Fruit fly (Drosophila melanogaster) whole organism, embryonic: ENCODE data around the gene Dhpr.

Experiments used
- Antp ChIP-seq: fragments of 200-800 bp; sonication (Bioruptor generic); optimal IDR thresholded peaks from 3 replicates; lab custom pipeline; 2016; ENCODE audit warnings: missing biosample characterization, missing genetic modification characterization
- Bdp1 ChIP-seq: fragments of 200-800 bp; sonication (Bioruptor generic); optimal IDR thresholded peaks from 3 replicates; lab custom pipeline; 2016; ENCODE audit warnings: missing biosample characterization, missing genetic modification characterization
- CG10543 ChIP-seq: fragments of 200-800 bp; sonication (Bioruptor generic); optimal IDR thresholded peaks from 3 replicates; lab custom pipeline; 2017; ENCODE audit warnings: missing biosample characterization, mild to moderate bottlenecking, missing genetic modification characterization, moderate library complexity
- CG11696 ChIP-seq: fragments of 200-800 bp; sonication (Bioruptor generic); IDR thresholded peaks from 2 replicates; pipeline ENCODE4 v1.3.6; 2022; ENCODE audit warnings: missing biosample characterization, missing genetic modification characterization
- CG11723 ChIP-seq: fragments of 200-800 bp; sonication (Bioruptor generic); optimal IDR thresholded peaks from 2 replicates; lab custom pipeline; 2017; ENCODE audit warnings: missing biosample characterization, mild to moderate bottlenecking, missing genetic modification characterization
- CG12071 ChIP-seq: fragments of 200-800 bp; sonication (Bioruptor generic); optimal IDR thresholded peaks from 3 replicates; lab custom pipeline; 2018; ENCODE audit warnings: missing biosample characterization, mild to moderate bottlenecking, missing genetic modification characterization
- CG12155 ChIP-seq: fragments of 200-800 bp; sonication (Bioruptor generic); optimal IDR thresholded peaks from 3 replicates; lab custom pipeline; 2016; ENCODE audit warnings: missing biosample characterization, missing genetic modification characterization
- CG12391 ChIP-seq: fragments of 200-800 bp; sonication (Bioruptor generic); optimal IDR thresholded peaks from 3 replicates; lab custom pipeline; 2018; ENCODE audit warnings: missing biosample characterization, mild to moderate bottlenecking, missing genetic modification characterization, moderate library complexity
- CG13123 ChIP-seq: fragments of 200-800 bp; sonication (Bioruptor generic); optimal IDR thresholded peaks from 2 replicates; lab custom pipeline; 2016; ENCODE audit warnings: missing biosample characterization, missing genetic modification characterization
- CG13624 ChIP-seq: fragments of 200-800 bp; sonication (Bioruptor generic); optimal IDR thresholded peaks from 2 replicates; lab custom pipeline; 2016; ENCODE audit warnings: missing biosample characterization, missing genetic modification characterization
- CG15514 ChIP-seq: fragments of 200-800 bp; sonication (Bioruptor generic); optimal IDR thresholded peaks from 3 replicates; lab custom pipeline; 2017; ENCODE audit warnings: missing biosample characterization, missing genetic modification characterization, mild to moderate bottlenecking, moderate library complexity, missing genetic modification reagents
- CG16779 ChIP-seq: fragments of 200-800 bp; sonication (Bioruptor generic); IDR thresholded peaks from 2 replicates; pipeline ENCODE4 v1.3.6; 2022; ENCODE audit warnings: missing biosample characterization, missing genetic modification characterization
- CG3065 ChIP-seq: fragments of 200-800 bp; sonication (Bioruptor generic); optimal IDR thresholded peaks from 2 replicates; lab custom pipeline; 2016; ENCODE audit warnings: missing biosample characterization, missing genetic modification characterization
- CG31365 ChIP-seq: fragments of 200-800 bp; sonication (Bioruptor generic); optimal IDR thresholded peaks from 2 replicates; lab custom pipeline; 2018; ENCODE audit warnings: missing biosample characterization, mild to moderate bottlenecking, missing genetic modification characterization
- CG3281 ChIP-seq: fragments of 200-800 bp; sonication (Bioruptor generic); optimal IDR thresholded peaks from 3 replicates; lab custom pipeline; 2017; ENCODE audit warnings: missing biosample characterization, mild to moderate bottlenecking, missing genetic modification characterization
- CG4328 ChIP-seq: fragments of 200-800 bp; sonication (Bioruptor generic); optimal IDR thresholded peaks from 3 replicates; lab custom pipeline; 2017; ENCODE audit warnings: missing biosample characterization, missing genetic modification reagents, missing genetic modification characterization
- CG5180 ChIP-seq: fragments of 200-800 bp; sonication (Bioruptor generic); optimal IDR thresholded peaks from 3 replicates; lab custom pipeline; 2017; ENCODE audit warnings: missing biosample characterization, missing genetic modification characterization, mild to moderate bottlenecking, moderate library complexity, missing genetic modification reagents
- CG6765 ChIP-seq: fragments of 200-800 bp; sonication (Bioruptor generic); optimal IDR thresholded peaks from 3 replicates; lab custom pipeline; 2017; ENCODE audit warnings: missing biosample characterization, mild to moderate bottlenecking, missing genetic modification characterization
- CG8388 ChIP-seq: fragments of 200-800 bp; sonication (Bioruptor generic); optimal IDR thresholded peaks from 2 replicates; lab custom pipeline; 2019; ENCODE audit warnings: missing biosample characterization, mild to moderate bottlenecking, missing genetic modification characterization, moderate library complexity
- CG9817 ChIP-seq: fragments of 200-800 bp; sonication (Bioruptor generic); optimal IDR thresholded peaks from 2 replicates; lab custom pipeline; 2018; ENCODE audit warnings: missing biosample characterization, mild to moderate bottlenecking, missing genetic modification characterization, moderate library complexity
- CG9932 ChIP-seq: fragments of 200-800 bp; sonication (Bioruptor generic); IDR thresholded peaks from 2 replicates; pipeline ENCODE4 v1.3.6; 2022; ENCODE audit warnings: missing biosample characterization, missing genetic modification characterization
- Doc3 ChIP-seq: fragments of 200-800 bp; sonication (Bioruptor generic); IDR thresholded peaks from 3 replicates; pipeline ENCODE4 v1.3.6; 2022; ENCODE audit warnings: missing biosample characterization, missing genetic modification characterization; ENCODE audit not compliant: partially characterized antibody
- Fer1 ChIP-seq: fragments of 200-800 bp; sonication (Bioruptor generic); optimal IDR thresholded peaks from 2 replicates; lab custom pipeline; 2017; ENCODE audit warnings: missing biosample characterization, mild to moderate bottlenecking, missing genetic modification characterization
- Hmx ChIP-seq: fragments of 200-800 bp; sonication (Bioruptor generic); optimal IDR thresholded peaks from 2 replicates; lab custom pipeline; 2016; ENCODE audit warnings: missing biosample characterization, missing genetic modification characterization
- Hr51 ChIP-seq, 2 experiments: fragments of 200-800 bp; sonication (Bioruptor generic); optimal IDR thresholded peaks; 2 replicates in 1 of 2; 3 replicates in 1 of 2; lab custom pipeline; 2016 to 2018; ENCODE audit warnings: missing biosample characterization in 2 of 2, missing genetic modification characterization in 2 of 2, mild to moderate bottlenecking in 1 of 2, moderate library complexity in 1 of 2
- Mad ChIP-seq: fragments of 200-800 bp; sonication (Bioruptor generic); optimal IDR thresholded peaks from 2 replicates; lab custom pipeline; 2016; ENCODE audit warnings: missing biosample characterization, missing genetic modification characterization
- NFAT ChIP-seq: fragments of 200-800 bp; sonication (Bioruptor generic); IDR thresholded peaks from 2 replicates; pipeline ENCODE4 v1.3.6; 2022; ENCODE audit warnings: missing biosample characterization, missing genetic modification characterization
- Nf-YC ChIP-seq: fragments of 200-800 bp; optimal IDR thresholded peaks from 3 replicates; lab custom pipeline; 2019; ENCODE audit warnings: missing biosample characterization, mild to moderate bottlenecking, missing genetic modification characterization, moderate library complexity
- NfI ChIP-seq: fragments of 200-800 bp; sonication (Bioruptor generic); optimal IDR thresholded peaks from 3 replicates; lab custom pipeline; 2018; ENCODE audit warnings: missing biosample characterization, mild to moderate bottlenecking, missing genetic modification characterization, moderate library complexity
- Oli ChIP-seq: fragments of 200-800 bp; sonication (Bioruptor generic); optimal IDR thresholded peaks from 2 replicates; lab custom pipeline; 2018; ENCODE audit warnings: missing biosample characterization, mild to moderate bottlenecking, missing genetic modification characterization, moderate library complexity
- PHDP ChIP-seq: fragments of 200-800 bp; sonication (Bioruptor generic); optimal IDR thresholded peaks from 3 replicates; lab custom pipeline; 2018; ENCODE audit warnings: missing biosample characterization, mild to moderate bottlenecking, missing genetic modification characterization, moderate library complexity
- Poxn ChIP-seq: fragments of 200-800 bp; sonication (Bioruptor generic); IDR thresholded peaks from 2 replicates; pipeline ENCODE4 v1.3.6; 2022; ENCODE audit warnings: missing biosample characterization, missing genetic modification characterization
- Ptx1 ChIP-seq: fragments of 200-800 bp; sonication (Bioruptor generic); IDR thresholded peaks from 2 replicates; pipeline ENCODE4 v1.3.6; 2022; ENCODE audit warnings: missing biosample characterization, missing genetic modification characterization
- Side ChIP-seq: fragments of 200-800 bp; sonication (Bioruptor generic); optimal IDR thresholded peaks from 2 replicates; lab custom pipeline; 2016; ENCODE audit warnings: missing biosample characterization, missing genetic modification characterization
- Sox102F ChIP-seq: fragments of 200-800 bp; sonication (Bioruptor generic); optimal IDR thresholded peaks from 2 replicates; lab custom pipeline; 2018; ENCODE audit warnings: missing biosample characterization, mild to moderate bottlenecking, missing genetic modification characterization, moderate library complexity
- Taf1 ChIP-seq: fragments of 200-800 bp; sonication (Bioruptor generic); IDR thresholded peaks from 2 replicates; pipeline ENCODE4 v1.3.6; 2022; ENCODE audit warnings: missing biosample characterization, missing genetic modification characterization
- Trl ChIP-seq, 3 experiments: fragments of >200 bp in 2 of 3; fragments of 200-800 bp in 1 of 3; sonication (Bioruptor generic) in 1 of 3; optimal IDR thresholded peaks; 2 replicates in 1 of 3; 3 replicates in 2 of 3; lab custom pipeline; 2016 to 2017; ENCODE audit warnings: missing biosample characterization in 1 of 3, missing genetic modification characterization in 1 of 3
- abd-A ChIP-seq: fragments of 200-800 bp; sonication (Bioruptor generic); optimal IDR thresholded peaks from 3 replicates; lab custom pipeline; 2019; ENCODE audit warnings: missing biosample characterization, mild to moderate bottlenecking, missing genetic modification characterization, moderate library complexity
- danr ChIP-seq: fragments of 200-800 bp; sonication (Bioruptor generic); IDR thresholded peaks from 2 replicates; pipeline ENCODE4 v1.3.6; 2022; ENCODE audit warnings: missing biosample characterization, missing genetic modification characterization
- eve ChIP-seq, 2 experiments: fragments of >200 bp; optimal IDR thresholded peaks; 2 replicates each; lab custom pipeline; 2017; ENCODE audit warnings: missing biosample characterization in 2 of 2, missing genetic modification characterization in 2 of 2
- lab ChIP-seq: fragments of 200-800 bp; sonication (Bioruptor generic); optimal IDR thresholded peaks from 3 replicates; lab custom pipeline; 2017; ENCODE audit warnings: missing biosample characterization, missing genetic modification characterization, mild to moderate bottlenecking, moderate library complexity, missing genetic modification reagents
- pan ChIP-seq, 4 experiments: fragments of >200 bp in 3 of 4; fragments of 200-800 bp in 1 of 4; sonication (Bioruptor generic) in 1 of 4; optimal IDR thresholded peaks in 3 of 4; IDR thresholded peaks in 1 of 4; 2 replicates each; pipeline versions ENCODE4 v1.3.6 to Lab custom; 2017 to 2022; ENCODE audit warnings: missing biosample characterization in 2 of 4, missing genetic modification characterization in 2 of 4, mixed read lengths in 1 of 4
- schlank ChIP-seq: fragments of 200-800 bp; sonication (Bioruptor generic); optimal IDR thresholded peaks from 2 replicates; lab custom pipeline; 2018; ENCODE audit warnings: missing biosample characterization, mild to moderate bottlenecking, missing genetic modification characterization
- sim ChIP-seq: fragments of 200-800 bp; sonication (Bioruptor generic); IDR thresholded peaks from 2 replicates; pipeline ENCODE4 v1.3.6; 2022; ENCODE audit warnings: missing biosample characterization, missing genetic modification characterization
- slbo ChIP-seq: fragments of 200-800 bp; sonication (Bioruptor generic); IDR thresholded peaks from 2 replicates; pipeline ENCODE4 v1.3.6; 2022; ENCODE audit warnings: missing biosample characterization, missing genetic modification characterization
- slou ChIP-seq: fragments of 200-800 bp; sonication (Bioruptor generic); optimal IDR thresholded peaks from 3 replicates; lab custom pipeline; 2016; ENCODE audit warnings: missing biosample characterization, missing genetic modification characterization
- vfl ChIP-seq: fragments of 200-800 bp; sonication (Bioruptor generic); optimal IDR thresholded peaks from 2 replicates; lab custom pipeline; 2016; ENCODE audit warnings: missing biosample characterization, missing genetic modification characterization

Dhpr gene

dm6 chr3L:9126888-9127689 lies 7.3 kb upstream of the Dhpr start (continued):
- TF ChIP-seq CG11723 (GFP tag; lab: Kevin White, UChicago) (peak; percentile 10), slou (GFP tag; lab: Kevin White, UChicago) (peak; percentile 46), PHDP (tag; lab: Kevin White, UChicago) (peak; percentile 61), danr (GFP tag; lab: Robert Waterston, UW) (0 out of 2 replicates have a peak, but pooled peaks have one; percentile 21), CG12391 (peak; percentile 49), slbo (GFP tag; lab: Robert Waterston, UW) (peak; percentile 71), CG4328 (GFP tag; lab: Kevin White, UChicago) (peak; percentile 49), Doc3 (GFP tag; lab: Robert Waterston, UW) (no peak), CG16779 (GFP tag; lab: Robert Waterston, UW) (no peak), CG31365 (no peak), CG13123 (no peak), CG13624 (GFP tag; lab: Kevin White, UChicago) (peak; percentile 29), Side (GFP tag; lab: Kevin White, UChicago) (peak; percentile 8), Nf-YC (tag; lab: Kevin White, UChicago) (peak; percentile 51), CG12071 (no peak), Sox102F (GFP tag; lab: Kevin White, UChicago) (peak; percentile 49), pan (optimal IDR thresholded peaks at IDR 0.05; lab: Kevin White, UChicago) (no peak), pan (GFP tag; optimal IDR thresholded peaks at IDR 0.05 in 1 of 2, IDR thresholded peaks at IDR 0.05 in 1 of 2) (peak in 1 of 2 experiments; percentile 5), Antp (peak; percentile 18), CG9817 (tag; lab: Kevin White, UChicago) (peak; percentile 51), Hmx (GFP tag; lab: Kevin White, UChicago) (peak; percentile 43), Hr51 (GFP tag; optimal IDR thresholded peaks at IDR 0.05; lab: Kevin White, UChicago) (peak; percentile 39 to 77), CG5180 (peak; percentile 8), NfI (peak; percentile 62), Poxn (no peak), schlank (peak; percentile 42), Trl (optimal IDR thresholded peaks at IDR 0.05; lab: Kevin White, UChicago) (peak; percentile 78 to 81), Trl (GFP tag; optimal IDR thresholded peaks at IDR 0.05; lab: Kevin White, UChicago) (no peak), abd-A (peak; percentile 28), CG11696 (GFP tag; lab: Robert Waterston, UW) (0 out of 2 replicates have a peak, but pooled peaks have one; percentile 56), CG8388 (GFP tag; lab: Kevin White, UChicago) (peak; percentile 15), Fer1 (GFP tag; lab: Kevin White, UChicago) (peak; percentile 81), CG12155 (GFP tag; lab: Kevin White, UChicago) (peak; percentile 23), Taf1 (peak; percentile 39; the same call in 1 of the 2 replicates), NFAT (GFP tag; lab: Robert Waterston, UW) (peak; percentile 44; the same call in 1 of the 2 replicates), lab (GFP tag; lab: Kevin White, UChicago) (peak; percentile 80), CG9932 (GFP tag; lab: Robert Waterston, UW) (peak; percentile 44), CG3281 (peak; percentile 73), Bdp1 (peak; percentile 39), CG3065 (GFP tag; lab: Kevin White, UChicago) (no peak), sim (GFP tag; lab: Robert Waterston, UW) (peak; percentile 13; the same call in 1 of the 2 replicates), Ptx1 (GFP tag; lab: Robert Waterston, UW) (peak; percentile 72), Mad (GFP tag; lab: Kevin White, UChicago) (peak; percentile 1), vfl (peak; percentile 36), CG15514 (GFP tag; lab: Kevin White, UChicago) (peak; percentile 56), eve (GFP tag; optimal IDR thresholded peaks at IDR 0.05; lab: Kevin White, UChicago) (peak in 1 of 2 experiments; percentile 41), Oli (tag; lab: Kevin White, UChicago) (peak; percentile 57), CG6765 (GFP tag; lab: Kevin White, UChicago) (peak; percentile 53), CG10543 (GFP tag; lab: Kevin White, UChicago) (peak; percentile 65)
